Worm (Caenorhabditis elegans) whole organism, L3 larva: ENCODE data around the gene lido-12.

Experiments used
- fkh-10 ChIP-seq: sonication (generic microtip); optimal IDR thresholded peaks from 2 replicates; lab custom pipeline; 2017; ENCODE audit warnings: missing biosample characterization, missing genetic modification reagents, missing genetic modification characterization
- jun-1 ChIP-seq: fragments of 150-350 bp; optimal IDR thresholded peaks from 2 replicates; lab custom pipeline; 2014; ENCODE audit warnings: missing biosample characterization, missing genetic modification reagents, missing genetic modification characterization
- lin-39 ChIP-seq: fragments of 150-350 bp; optimal IDR thresholded peaks from 2 replicates; lab custom pipeline; 2018; ENCODE audit warnings: missing biosample characterization, missing genetic modification reagents, missing genetic modification characterization
- nhr-11 ChIP-seq: fragments of 150-350 bp; optimal IDR thresholded peaks from 2 replicates; lab custom pipeline; 2014; ENCODE audit warnings: missing biosample characterization, missing genetic modification characterization
- nhr-12 ChIP-seq: fragments of 150-350 bp; optimal IDR thresholded peaks from 2 replicates; lab custom pipeline; 2014; ENCODE audit warnings: missing biosample characterization, missing genetic modification characterization
- nhr-76 ChIP-seq: fragments of 150-350 bp; sonication (generic microtip); optimal IDR thresholded peaks from 5 replicates; lab custom pipeline; 2014; ENCODE audit warnings: missing biosample characterization, missing genetic modification characterization
- skn-1 ChIP-seq: fragments of 150-350 bp; optimal IDR thresholded peaks from 2 replicates; lab custom pipeline; 2014; ENCODE audit warnings: missing biosample characterization, missing genetic modification characterization
- unc-39 ChIP-seq: sonication (generic microtip); optimal IDR thresholded peaks from 4 replicates; lab custom pipeline; 2017; ENCODE audit warnings: missing biosample characterization, missing genetic modification characterization

- no peak for TF ChIP-seq lin-39
- no peak for TF ChIP-seq nhr-11
- TF ChIP-seq jun-1 (tag; lab: Kevin White, UChicago), result no peak
- TF ChIP-seq skn-1, result no peak
- TF ChIP-seq fkh-10, result no peak
- TF ChIP-seq nhr-76 (tag; lab: Kevin White, UChicago), result no peak
- no peak for TF ChIP-seq unc-39 (tag; lab: Kevin White, UChicago)
- no peak for TF ChIP-seq nhr-12 (tag; lab: Kevin White, UChicago)
Observed at ce11 chrII:3052843-3053242, 47.2 kb downstream of the lido-12 start.
